Fruit fly (Drosophila melanogaster) whole organism: Measurements from ENCODE around the gene CG46304.

Source experiments
- CG8478 ChIP-seq: fragments of >200 bp; optimal IDR thresholded peaks from 2 replicates; lab custom pipeline; 2018; ENCODE audit warnings: inconsistent platforms
- EcR ChIP-seq, 2 experiments: fragments of >200 bp; optimal IDR thresholded peaks; 2 replicates each; lab custom pipeline; 2017; ENCODE audit warnings: missing biosample characterization in 2 of 2, missing genetic modification characterization in 2 of 2, missing genetic modification reagents in 2 of 2

DNA sequence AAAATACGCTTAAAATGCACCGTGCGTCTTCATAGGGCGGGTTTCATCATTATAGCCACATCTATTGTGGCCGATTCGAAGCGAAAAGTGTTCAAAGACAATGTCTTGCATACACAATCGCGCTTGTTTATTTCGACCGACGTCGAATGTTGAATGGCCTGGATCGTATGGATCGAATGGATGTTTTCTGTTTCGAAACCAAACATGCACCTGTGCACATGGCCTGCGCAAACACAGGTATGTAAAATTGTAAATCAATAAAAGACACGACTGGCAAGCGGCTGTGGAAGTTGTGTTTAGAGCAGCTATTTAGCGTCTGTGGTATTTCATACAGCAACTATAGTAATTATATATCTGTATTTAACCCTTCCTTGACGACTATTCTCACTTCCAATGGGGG, 35.4 kb downstream of the CG46304 start:
- TF ChIP-seq CG8478 (lab: Kevin White, UChicago) (no peak), EcR (GFP tag; optimal IDR thresholded peaks at IDR 0.05; lab: Kevin White, UChicago) (no peak)
